Fruit fly (Drosophila melanogaster): Measurements from ENCODE around the gene CG14362.

- no peak for TF ChIP-seq fru (GFP tag; optimal IDR thresholded peaks at IDR 0.05)
- no peak for TF ChIP-seq ey (GFP tag; optimal IDR thresholded peaks at IDR 0.05)
- no peak for TF ChIP-seq psq (GFP tag; optimal IDR thresholded peaks at IDR 0.05)
Measured at dm6 chr3R:13817480-13818305, 37.6 kb downstream of the CG14362 start.
